Fruit fly (Drosophila melanogaster): ENCODE data around the gene Ance-3.

Gene Ance-3

dm6 chr2L:13878801-13879200 is 35.7 kb upstream of the Ance-3 start (continued):
- TF ChIP-seq CG6272 (GFP tag; IDR thresholded peaks at IDR 0.05) (no peak; the same call in 1 of the 2 replicates), CG4617 (GFP tag; optimal IDR thresholded peaks at IDR 0.05; ENCODE audit: borderline replicate concordance) (no peak), br (optimal IDR thresholded peaks at IDR 0.05) (no peak), dmrt99B (tag; optimal IDR thresholded peaks at IDR 0.05) (no peak), unc-4 (GFP tag; IDR thresholded peaks at IDR 0.05; ENCODE audit: partially characterized antibody) (peak; percentile 23; the same call in 1 of the 2 replicates), CG3995 (GFP tag; optimal IDR thresholded peaks at IDR 0.05) (no peak), eve (GFP tag; optimal IDR thresholded peaks at IDR 0.05) (peak in 1 of 2 experiments; percentile 7), NC2β (GFP tag; optimal IDR thresholded peaks at IDR 0.05) (no peak), CG7928 (GFP tag; optimal IDR thresholded peaks at IDR 0.05) (no peak), zf30C (GFP tag; optimal IDR thresholded peaks at IDR 0.05) (no peak), slou (GFP tag; optimal IDR thresholded peaks at IDR 0.05) (no peak), emc (GFP tag; optimal IDR thresholded peaks at IDR 0.05) (no peak), CG12942 (GFP tag; optimal IDR thresholded peaks at IDR 0.05) (no peak), cato (GFP tag; optimal IDR thresholded peaks at IDR 0.05; ENCODE audit: borderline replicate concordance) (no peak), Dll (GFP tag; IDR thresholded peaks at IDR 0.05; ENCODE audit: partially characterized antibody) (no peak), Nf-YB (GFP tag; optimal IDR thresholded peaks at IDR 0.05) (no peak), Mes4 (GFP tag; optimal IDR thresholded peaks at IDR 0.05) (no peak), croc (GFP tag; conservative IDR thresholded peaks at IDR 0.05) (no peak), luna (GFP tag; optimal IDR thresholded peaks at IDR 0.05) (no peak), cad (GFP tag; optimal IDR thresholded peaks at IDR 0.05) (no peak), CG18011 (GFP tag; optimal IDR thresholded peaks at IDR 0.05) (no peak), CG12391 (tag; optimal IDR thresholded peaks at IDR 0.05) (no peak), CG8290 (GFP tag; optimal IDR thresholded peaks at IDR 0.05) (no peak), CG8290 (tag; optimal IDR thresholded peaks at IDR 0.05) (peak in 1 of 2 experiments; percentile 74), so (GFP tag; IDR thresholded peaks at IDR 0.05) (peak; percentile 48; the same call in 1 of the 3 replicates), zfh2 (GFP tag; optimal IDR thresholded peaks at IDR 0.05) (peak; percentile 29), sens (GFP tag) (peak; percentile 85), gt (GFP tag; IDR thresholded peaks at IDR 0.05) (no peak), Atf6 (GFP tag; IDR thresholded peaks at IDR 0.05) (peak; percentile 64), tup (GFP tag; optimal IDR thresholded peaks at IDR 0.05) (no peak), CkIIα-i1 (GFP tag; IDR thresholded peaks at IDR 0.05) (no peak), pnt (GFP tag; optimal IDR thresholded peaks at IDR 0.05) (no peak), CG8089 (GFP tag; optimal IDR thresholded peaks at IDR 0.05) (no peak), CG17361 (GFP tag; IDR thresholded peaks at IDR 0.05) (no peak; the same call in 2 of the 3 replicates), Nf-YA (GFP tag; IDR thresholded peaks at IDR 0.05) (peak; percentile 38; the same call in 1 of the 2 replicates), CG6689 (GFP tag; IDR thresholded peaks at IDR 0.05) (no peak), GATAe (GFP tag; conservative IDR thresholded peaks at IDR 0.05) (no peak), prd (optimal IDR thresholded peaks at IDR 0.05) (no peak), prd (GFP tag; IDR thresholded peaks at IDR 0.05) (no peak; the same call in 2 of the 3 replicates), Neu2 (GFP tag; optimal IDR thresholded peaks at IDR 0.05; ENCODE audit: borderline replicate concordance) (no peak), HLH54F (GFP tag; optimal IDR thresholded peaks at IDR 0.05) (peak; percentile 16), rib (GFP tag; IDR thresholded peaks at IDR 0.05) (peak; percentile 55; the same call in 1 of the 2 replicates), klu (GFP tag; IDR thresholded peaks at IDR 0.05) (no peak), az2 (GFP tag; optimal IDR thresholded peaks at IDR 0.05) (no peak), schlank (tag; optimal IDR thresholded peaks at IDR 0.05) (no peak), CG4282 (GFP tag; optimal IDR thresholded peaks at IDR 0.05) (no peak), Taf1 (GFP tag; IDR thresholded peaks at IDR 0.05) (no peak), CG18764 (GFP tag; optimal IDR thresholded peaks at IDR 0.05) (no peak), chinmo (GFP tag; IDR thresholded peaks at IDR 0.05; ENCODE audit: partially characterized antibody) (peak; percentile 85; the same call in 3 of the 4 replicates), ken (GFP tag; IDR thresholded peaks at IDR 0.05) (no peak; the same call in 2 of the 3 replicates), unpg (GFP tag; optimal IDR thresholded peaks at IDR 0.05) (no peak), Optix (GFP tag; IDR thresholded peaks at IDR 0.05) (no peak), CG3838 (GFP tag; optimal IDR thresholded peaks at IDR 0.05) (no peak)

Measured in whole organism, embryonic.